Worm (Caenorhabditis elegans) whole organism, young adult: ENCODE results near the gene prx-12.

Experiments
- B0261.1 ChIP-seq: sonication (generic microtip); optimal IDR thresholded peaks from 2 replicates; lab custom pipeline; 2016; ENCODE audit warnings: mild to moderate bottlenecking, missing genetic modification characterization, moderate library complexity, missing compliant biosample characterization
- C06A6.2 ChIP-seq: fragments of 200-800 bp; sonication (Bioruptor generic); conservative IDR thresholded peaks from 2 replicates; pipeline ENCODE4 v1.3.6; 2022; ENCODE audit warnings: missing genetic modification characterization, missing compliant biosample characterization
- F22D6.2 ChIP-seq: sonication (generic microtip); optimal IDR thresholded peaks from 2 replicates; lab custom pipeline; 2016; ENCODE audit warnings: mild to moderate bottlenecking, missing genetic modification characterization, missing compliant biosample characterization
- F23B12.7 ChIP-seq: sonication (generic microtip); optimal IDR thresholded peaks from 2 replicates; lab custom pipeline; 2017; ENCODE audit warnings: missing genetic modification characterization, mild to moderate bottlenecking, missing compliant biosample characterization, antibody characterized with exemption, moderate library complexity; ENCODE audit not compliant: insufficient read depth
- F49E8.2 ChIP-seq: sonication (generic microtip); optimal IDR thresholded peaks from 3 replicates; lab custom pipeline; 2017; ENCODE audit warnings: missing genetic modification characterization, mild to moderate bottlenecking, missing compliant biosample characterization, antibody characterized with exemption, moderate library complexity; ENCODE audit not compliant: insufficient read depth
- K12H6.12 ChIP-seq: fragments of 200-800 bp; sonication (Bioruptor generic); optimal IDR thresholded peaks from 2 replicates; lab custom pipeline; 2018; ENCODE audit warnings: mild to moderate bottlenecking, missing genetic modification characterization, missing compliant biosample characterization
- ama-1 ChIP-seq, 3 experiments: fragments of 150-350 bp in 1 of 3; sonication (generic microtip) in 2 of 3; optimal IDR thresholded peaks; 2 replicates each; lab custom pipeline; 2014 to 2018; ENCODE audit warnings: missing biosample characterization in 2 of 3, missing genetic modification characterization in 2 of 3, missing genetic modification reagents in 2 of 3
- aptf-3 ChIP-seq: fragments of 200-800 bp; sonication (Bioruptor generic); IDR thresholded peaks from 2 replicates; pipeline ENCODE4 v1.3.6; 2022; ENCODE audit warnings: missing genetic modification characterization, missing compliant biosample characterization
- attf-3 ChIP-seq: fragments of 200-800 bp; sonication (Bioruptor generic); conservative IDR thresholded peaks from 2 replicates; pipeline ENCODE4 v1.3.6; 2022; ENCODE audit warnings: missing genetic modification reagents, missing genetic modification characterization, missing compliant biosample characterization
- attf-6 ChIP-seq: fragments of 200-800 bp; sonication (Bioruptor generic); IDR thresholded peaks from 2 replicates; pipeline ENCODE4 v1.3.6; 2022; ENCODE audit warnings: missing genetic modification reagents, missing genetic modification characterization, missing compliant biosample characterization
- bed-1 ChIP-seq: fragments of 200-800 bp; sonication (Bioruptor generic); IDR thresholded peaks from 2 replicates; pipeline ENCODE4 v1.3.6; 2022; ENCODE audit warnings: missing genetic modification reagents, missing genetic modification characterization, missing compliant biosample characterization
- bed-2 ChIP-seq: fragments of 200-800 bp; sonication (Bioruptor generic); IDR thresholded peaks from 2 replicates; pipeline ENCODE4 v1.3.6; 2022; ENCODE audit warnings: missing genetic modification reagents, missing genetic modification characterization, missing compliant biosample characterization
- ccch-3 ChIP-seq: fragments of 200-800 bp; sonication (Bioruptor generic); optimal IDR thresholded peaks from 2 replicates; lab custom pipeline; 2018; ENCODE audit warnings: mild to moderate bottlenecking, missing genetic modification characterization, missing compliant biosample characterization
- cebp-1 ChIP-seq, 2 experiments: fragments of 200-800 bp in 1 of 2; sonication (Bioruptor generic) in 1 of 2; sonication (generic microtip) in 1 of 2; IDR thresholded peaks in 1 of 2; optimal IDR thresholded peaks in 1 of 2; 2 replicates each; pipeline versions ENCODE4 v1.3.6 to Lab custom; 2017 to 2022; ENCODE audit warnings: missing compliant biosample characterization in 2 of 2, missing genetic modification characterization in 2 of 2, mild to moderate bottlenecking in 1 of 2, missing genetic modification reagents in 1 of 2, moderate library complexity in 1 of 2
- cebp-2 ChIP-seq: fragments of 200-800 bp; sonication (Bioruptor generic); IDR thresholded peaks from 2 replicates; pipeline ENCODE4 v1.3.6; 2022; ENCODE audit warnings: missing genetic modification characterization, missing compliant biosample characterization
- ceh-27 ChIP-seq: fragments of 200-800 bp; sonication (Bioruptor generic); optimal IDR thresholded peaks from 2 replicates; lab custom pipeline; 2018; ENCODE audit warnings: mild to moderate bottlenecking, missing genetic modification characterization, moderate library complexity, missing compliant biosample characterization
- ceh-58 ChIP-seq: fragments of 200-800 bp; sonication (Bioruptor generic); IDR thresholded peaks from 2 replicates; pipeline ENCODE4 v1.3.6; 2022; ENCODE audit warnings: missing genetic modification characterization, missing compliant biosample characterization
- ceh-79 ChIP-seq: sonication (generic microtip); optimal IDR thresholded peaks from 2 replicates; lab custom pipeline; 2017; ENCODE audit warnings: mild to moderate bottlenecking, missing genetic modification characterization, missing compliant biosample characterization
- die-1 ChIP-seq: sonication (generic microtip); optimal IDR thresholded peaks from 2 replicates; lab custom pipeline; 2016; ENCODE audit warnings: missing genotype, mild to moderate bottlenecking, missing genetic modification characterization, missing compliant biosample characterization
- dpff-1 ChIP-seq: sonication (generic microtip); optimal IDR thresholded peaks from 2 replicates; lab custom pipeline; 2017; ENCODE audit warnings: mild to moderate bottlenecking, missing genetic modification characterization, missing compliant biosample characterization
- hmg-1.2 ChIP-seq: fragments of 200-800 bp; sonication (Bioruptor generic); IDR thresholded peaks from 2 replicates; pipeline ENCODE4 v1.3.6; 2022; ENCODE audit warnings: missing genetic modification reagents, missing genetic modification characterization, missing compliant biosample characterization
- hrde-1 ChIP-seq: sonication (generic microtip); optimal IDR thresholded peaks from 2 replicates; lab custom pipeline; 2016; ENCODE audit warnings: missing genetic modification characterization, mild to moderate bottlenecking, missing compliant biosample characterization, moderate library complexity, missing genotype, missing genetic modification reagents, borderline replicate concordance
- let-526 ChIP-seq: fragments of 200-800 bp; sonication (Bioruptor generic); IDR thresholded peaks from 2 replicates; pipeline ENCODE4 v1.3.6; 2022; ENCODE audit warnings: missing genetic modification reagents, missing genetic modification characterization, missing compliant biosample characterization
- lin-40 ChIP-seq: sonication (generic microtip); optimal IDR thresholded peaks from 2 replicates; lab custom pipeline; 2016; ENCODE audit warnings: missing genetic modification characterization, mild to moderate bottlenecking, missing compliant biosample characterization, missing genotype, missing genetic modification reagents
- lir-1 ChIP-seq: fragments of 200-800 bp; sonication (Bioruptor generic); conservative IDR thresholded peaks from 2 replicates; pipeline ENCODE4 v1.3.6; 2022; ENCODE audit warnings: missing genetic modification reagents, missing genetic modification characterization, missing compliant biosample characterization
- madf-10 ChIP-seq: sonication (generic microtip); optimal IDR thresholded peaks from 2 replicates; lab custom pipeline; 2016; ENCODE audit warnings: mild to moderate bottlenecking, missing genetic modification characterization, missing compliant biosample characterization
- madf-6 ChIP-seq: fragments of 200-800 bp; sonication (Bioruptor generic); IDR thresholded peaks from 2 replicates; pipeline ENCODE4 v1.3.6; 2022; ENCODE audit warnings: missing genetic modification reagents, missing genetic modification characterization, missing compliant biosample characterization
- nfya-1 ChIP-seq: sonication (generic microtip); optimal IDR thresholded peaks from 2 replicates; lab custom pipeline; 2017; ENCODE audit warnings: antibody characterized with exemption, missing compliant biosample characterization, missing genetic modification characterization, borderline replicate concordance; ENCODE audit not compliant: insufficient read depth
- nhr-120 ChIP-seq: fragments of 200-800 bp; sonication (Bioruptor generic); IDR thresholded peaks from 2 replicates; pipeline ENCODE4 v1.3.6; 2022; ENCODE audit warnings: missing genetic modification characterization, missing compliant biosample characterization
- pha-4 ChIP-seq: fragments of 150-350 bp; sonication (generic microtip); optimal IDR thresholded peaks from 2 replicates; lab custom pipeline; 2014; ENCODE audit warnings: missing biosample characterization, missing genetic modification reagents, missing genetic modification characterization
- rpc-1 ChIP-seq, 2 experiments: fragments of 150-350 bp in 1 of 2; sonication (generic microtip) in 1 of 2; optimal IDR thresholded peaks; 2 replicates each; lab custom pipeline; 2014 to 2018; ENCODE audit warnings: missing biosample characterization in 1 of 2, missing genetic modification characterization in 1 of 2, missing genetic modification reagents in 1 of 2, missing genotype in 1 of 2
- sea-2 ChIP-seq: fragments of 200-800 bp; sonication (Bioruptor generic); IDR thresholded peaks from 2 replicates; pipeline ENCODE4 v1.3.6; 2022; ENCODE audit warnings: missing genetic modification characterization, missing compliant biosample characterization
- snpc-1.3 ChIP-seq: sonication (generic microtip); optimal IDR thresholded peaks from 2 replicates; lab custom pipeline; 2017; ENCODE audit warnings: missing genetic modification characterization, mild to moderate bottlenecking, missing compliant biosample characterization, antibody characterized with exemption, moderate library complexity, missing genotype, missing genetic modification reagents; ENCODE audit not compliant: insufficient read depth
- snpc-3.4 ChIP-seq: sonication (generic microtip); optimal IDR thresholded peaks from 2 replicates; lab custom pipeline; 2017; ENCODE audit warnings: missing genetic modification characterization, mild to moderate bottlenecking, missing compliant biosample characterization, antibody characterized with exemption, moderate library complexity, missing genotype, missing genetic modification reagents
- snpc-4 ChIP-seq, 5 experiments: fragments of 150-350 bp in 1 of 5; sonication (generic microtip) in 4 of 5; optimal IDR thresholded peaks; 2 replicates each; lab custom pipeline; 2014 to 2018; ENCODE audit warnings: missing genetic modification characterization in 5 of 5, missing biosample characterization in 3 of 5, antibody characterized with exemption in 2 of 5, mild to moderate bottlenecking in 2 of 5, missing compliant biosample characterization in 2 of 5, missing genotype in 2 of 5, moderate library complexity in 2 of 5, missing genetic modification reagents in 1 of 5
- sptf-2 ChIP-seq: fragments of 200-800 bp; sonication (Bioruptor generic); optimal IDR thresholded peaks from 2 replicates; lab custom pipeline; 2018; ENCODE audit warnings: mild to moderate bottlenecking, missing genetic modification characterization, missing compliant biosample characterization
- tbx-9 ChIP-seq: sonication (generic microtip); optimal IDR thresholded peaks from 2 replicates; lab custom pipeline; 2016; ENCODE audit warnings: borderline replicate concordance, missing genetic modification characterization, inconsistent platforms, missing compliant biosample characterization
- tlf-1 ChIP-seq: fragments of 200-800 bp; sonication (Bioruptor generic); optimal IDR thresholded peaks from 2 replicates; lab custom pipeline; 2018; ENCODE audit warnings: mild to moderate bottlenecking, missing genetic modification characterization, missing compliant biosample characterization
- zfh-2 ChIP-seq: fragments of 200-800 bp; sonication (Bioruptor generic); conservative IDR thresholded peaks from 2 replicates; pipeline ENCODE4 v1.3.6; 2022; ENCODE audit warnings: missing genetic modification reagents, missing genetic modification characterization, missing compliant biosample characterization
- ztf-18 ChIP-seq: sonication (generic microtip); optimal IDR thresholded peaks from 2 replicates; lab custom pipeline; 2016; ENCODE audit warnings: missing genotype, mild to moderate bottlenecking, missing genetic modification characterization, missing compliant biosample characterization
- ztf-25 ChIP-seq: fragments of 200-800 bp; sonication (Bioruptor generic); IDR thresholded peaks from 2 replicates; pipeline ENCODE4 v1.3.6; 2022; ENCODE audit warnings: missing genetic modification reagents, missing genetic modification characterization, missing compliant biosample characterization

Gene prx-12

ce11 chrX:11409457-11409856, 16.4 kb downstream of the prx-12 start (continued):
- TF ChIP-seq let-526 (GFP tag; lab: Robert Waterston, UW) (no peak), cebp-1 (GFP tag; IDR thresholded peaks at IDR 0.05; lab: Robert Waterston, UW) (no peak), cebp-1 (tag; optimal IDR thresholded peaks at IDR 0.05; lab: Kevin White, UChicago) (peak; percentile 30), snpc-3.4 (tag; lab: Kevin White, UChicago) (no peak), hrde-1 (tag; lab: Kevin White, UChicago) (no peak), die-1 (tag; lab: Kevin White, UChicago) (no peak), ama-1 (optimal IDR thresholded peaks at IDR 0.05; lab: Kevin White, UChicago) (no peak), ama-1 (GFP tag; optimal IDR thresholded peaks at IDR 0.05; lab: Kevin White, UChicago) (no peak), F23B12.7 (tag; lab: Kevin White, UChicago) (no peak), K12H6.12 (no peak), ceh-58 (GFP tag; lab: Robert Waterston, UW) (no peak), pha-4 (peak; percentile 20), cebp-2 (GFP tag; lab: Robert Waterston, UW) (no peak), rpc-1 (optimal IDR thresholded peaks at IDR 0.05; lab: Kevin White, UChicago) (no peak), rpc-1 (tag; optimal IDR thresholded peaks at IDR 0.05; lab: Kevin White, UChicago) (no peak), B0261.1 (no peak), F22D6.2 (tag; lab: Kevin White, UChicago) (no peak), lin-40 (tag; lab: Kevin White, UChicago) (no peak), sptf-2 (GFP tag; lab: Kevin White, UChicago) (no peak), tlf-1 (GFP tag; lab: Kevin White, UChicago) (no peak), F49E8.2 (tag; lab: Kevin White, UChicago) (no peak)

- TF ChIP-seq tbx-9 (tag; lab: Kevin White, UChicago): no peak
- TF ChIP-seq zfh-2 (GFP tag; lab: Robert Waterston, UW): no peak
- no peak for TF ChIP-seq ama-1 (optimal IDR thresholded peaks at IDR 0.05; lab: Kevin White, UChicago)
- no peak for TF ChIP-seq ama-1 (GFP tag; optimal IDR thresholded peaks at IDR 0.05; lab: Kevin White, UChicago)
- no peak for TF ChIP-seq ztf-25
- TF ChIP-seq, all 124 proteins: peak for 0
Observed at ce11 chrX:11411675-11412074, 18.6 kb downstream of the prx-12 start.

DNA sequence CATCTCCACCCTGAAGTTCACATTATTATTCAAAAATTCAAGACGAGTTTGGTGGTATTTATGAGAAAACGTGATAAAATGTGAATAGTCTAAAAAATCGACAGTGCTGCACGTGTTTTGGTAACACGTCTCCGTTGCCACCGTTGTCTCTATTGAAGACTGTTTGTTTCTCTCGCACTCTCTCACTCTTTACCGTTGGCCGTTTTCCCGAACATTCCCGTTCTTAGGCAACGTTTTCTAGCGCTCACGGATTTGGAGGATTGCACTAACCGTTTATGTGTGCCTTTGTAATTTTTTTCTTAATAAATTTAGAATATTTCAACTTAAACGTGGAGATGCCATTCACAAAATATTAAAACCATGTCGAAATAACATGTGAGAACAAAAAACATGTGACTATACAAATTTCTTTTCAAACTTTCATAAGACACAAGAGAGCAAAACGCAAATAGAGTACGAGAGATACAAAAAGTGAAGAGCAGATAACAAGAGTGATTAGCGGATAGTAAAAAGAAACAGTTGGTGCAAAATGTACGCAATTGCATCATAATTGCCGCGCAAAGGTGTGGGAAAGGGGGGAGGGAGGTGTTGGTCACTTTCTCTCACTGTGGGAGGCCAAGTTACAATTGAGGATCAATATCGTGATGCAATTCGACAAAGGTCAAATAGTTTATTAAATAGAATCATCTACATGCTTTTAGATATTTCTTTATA, 21.9 kb downstream of the prx-12 start, which contains the start of gene pek-1:
pek-1 (minus strand) TSS at position 51 of the 714 bp plus-strand sequence.
- TF ChIP-seq zfh-2 (GFP tag; lab: Robert Waterston, UW) (no peak), let-526 (GFP tag; lab: Robert Waterston, UW) (no peak), lir-1 (GFP tag; lab: Robert Waterston, UW) (no peak), hmg-1.2 (peak; percentile 62; the same call in 1 of the 2 replicates), attf-3 (GFP tag; lab: Robert Waterston, UW) (no peak), madf-10 (tag; lab: Kevin White, UChicago) (peak; percentile 4), bed-1 (GFP tag; lab: Robert Waterston, UW) (no peak), ccch-3 (GFP tag; lab: Kevin White, UChicago) (no peak), snpc-1.3 (tag; lab: Kevin White, UChicago) (no peak), hrde-1 (tag; lab: Kevin White, UChicago) (no peak), nfya-1 (tag; lab: Kevin White, UChicago) (no peak), snpc-4 (GFP tag; optimal IDR thresholded peaks at IDR 0.05; lab: Kevin White, UChicago) (no peak), snpc-4 (tag; optimal IDR thresholded peaks at IDR 0.05; lab: Kevin White, UChicago) (no peak), sea-2 (GFP tag; lab: Robert Waterston, UW) (no peak), aptf-3 (no peak), C06A6.2 (GFP tag; lab: Robert Waterston, UW) (no peak), nhr-120 (GFP tag; lab: Robert Waterston, UW) (no peak), madf-6 (GFP tag; lab: Robert Waterston, UW) (no peak), attf-6 (no peak), bed-2 (no peak), ceh-79 (tag; lab: Kevin White, UChicago) (no peak), ceh-27 (no peak), ztf-18 (tag; lab: Kevin White, UChicago) (no peak), dpff-1 (no peak), B0261.1 (no peak)
